Worm (Caenorhabditis elegans): Measurements from ENCODE around the gene plc-4.
A peak's percentile ranks its signal among the peaks of the same experiment; 100 is the strongest.

Gene plc-4

ce11 chrIV:7467170-7467569 is 45.3 kb downstream of the plc-4 start:
- TF ChIP-seq hlh-17 (GFP tag; optimal IDR thresholded peaks at IDR 0.05; ENCODE audit: borderline replicate concordance) (no peak), jun-1 (tag; optimal IDR thresholded peaks at IDR 0.05) (peak; percentile 55), dpl-1 (GFP tag; optimal IDR thresholded peaks at IDR 0.05) (no peak), efl-1 (optimal IDR thresholded peaks at IDR 0.05) (no peak), efl-1 (GFP tag; optimal IDR thresholded peaks at IDR 0.05 in 1 of 2) (peak in 1 of 2 experiments; percentile 33), elt-2 (tag; optimal IDR thresholded peaks at IDR 0.05) (peak; percentile 46), elt-3 (tag; optimal IDR thresholded peaks at IDR 0.05) (no peak), hlh-4 (tag; optimal IDR thresholded peaks at IDR 0.05) (no peak), fkh-4 (tag; optimal IDR thresholded peaks at IDR 0.05; ENCODE audit: borderline replicate concordance) (no peak), sup-37 (GFP tag; optimal IDR thresholded peaks at IDR 0.05) (no peak), blmp-1 (tag; optimal IDR thresholded peaks at IDR 0.05) (no peak), nhr-47 (tag; optimal IDR thresholded peaks at IDR 0.05) (no peak), ceh-88 (GFP tag; IDR thresholded peaks at IDR 0.05) (no peak), nhr-84 (tag; optimal IDR thresholded peaks at IDR 0.05) (no peak), nhr-12 (tag; optimal IDR thresholded peaks at IDR 0.05) (no peak)

DNA sequence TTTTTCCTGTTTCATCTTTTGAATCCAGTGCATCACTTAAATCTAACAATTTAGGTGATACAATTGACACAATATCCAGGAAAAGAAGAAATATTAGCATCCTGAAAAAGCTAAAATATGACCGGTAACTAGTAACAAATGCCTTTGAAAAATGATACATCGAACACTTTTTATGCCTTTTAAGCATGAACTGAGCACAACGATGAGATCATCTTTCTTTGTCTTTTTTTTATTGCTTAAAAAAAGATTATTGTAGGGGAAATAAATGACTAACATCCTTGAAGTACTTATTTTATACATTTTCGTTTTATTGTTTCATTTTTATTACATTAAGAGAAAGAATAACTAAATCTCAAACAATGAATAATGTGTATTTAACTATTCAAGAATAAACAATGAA is 46.6 kb downstream of the plc-4 start, which contains the start of gene F13B6.3:
TSS of gene F13B6.3 (minus strand) at position 101 of the 400 bp plus-strand sequence.
- TF ChIP-seq pqm-1 (tag; optimal IDR thresholded peaks at IDR 0.05) (no peak), nhr-11 (tag; optimal IDR thresholded peaks at IDR 0.05) (no peak), jun-1 (tag; optimal IDR thresholded peaks at IDR 0.05) (no peak), ceh-82 (tag; optimal IDR thresholded peaks at IDR 0.05) (no peak), nhr-47 (tag; optimal IDR thresholded peaks at IDR 0.05) (no peak), efl-1 (optimal IDR thresholded peaks at IDR 0.05) (no peak), efl-1 (GFP tag; optimal IDR thresholded peaks at IDR 0.05 in 1 of 2) (no peak), irx-1 (tag; optimal IDR thresholded peaks at IDR 0.05) (no peak), unc-86 (tag; optimal IDR thresholded peaks at IDR 0.05) (no peak), lin-15B (tag; optimal IDR thresholded peaks at IDR 0.05) (no peak), hlh-4 (tag; optimal IDR thresholded peaks at IDR 0.05) (no peak), alr-1 (tag; optimal IDR thresholded peaks at IDR 0.05; ENCODE audit: borderline replicate concordance) (no peak), lin-13 (GFP tag; optimal IDR thresholded peaks at IDR 0.05) (no peak), dsc-1 (tag; optimal IDR thresholded peaks at IDR 0.05) (no peak), skn-1 (tag; optimal IDR thresholded peaks at IDR 0.05) (no peak), sox-4 (tag; optimal IDR thresholded peaks at IDR 0.05) (no peak), snpc-4 (tag; optimal IDR thresholded peaks at IDR 0.05) (no peak)

DNA sequence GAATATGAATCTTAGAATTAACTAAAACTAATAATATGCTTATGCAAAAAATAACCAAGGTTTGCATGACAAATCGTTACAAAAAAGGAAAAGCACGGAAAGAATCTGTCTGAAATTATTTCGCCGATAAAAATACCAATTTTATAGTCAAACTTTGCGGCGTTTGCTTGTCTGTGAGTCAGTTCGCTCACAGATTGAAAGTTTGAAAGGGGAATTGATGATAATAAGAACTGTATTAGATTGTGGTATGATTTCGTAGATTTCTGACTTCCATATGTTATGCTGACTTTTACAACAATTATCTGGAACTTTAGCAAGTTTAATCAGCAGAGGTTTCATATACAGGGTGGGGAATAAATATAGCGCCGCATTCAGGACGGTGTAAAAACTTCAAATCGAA is 52.2 kb downstream of the plc-4 start, which contains the start of gene F13B6.2:
TSS of gene F13B6.2 (minus strand) at position 101 of the 400 bp plus-strand sequence.
- TF ChIP-seq dpl-1 (GFP tag; optimal IDR thresholded peaks at IDR 0.05) (no peak), aly-2 (tag; optimal IDR thresholded peaks at IDR 0.05) (no peak), isw-1 (GFP tag; IDR thresholded peaks at IDR 0.05) (no peak), nhr-84 (tag; optimal IDR thresholded peaks at IDR 0.05) (no peak), fkh-10 (GFP tag; optimal IDR thresholded peaks at IDR 0.05) (no peak), unc-62 (GFP tag; optimal IDR thresholded peaks at IDR 0.05) (no peak), blmp-1 (tag; optimal IDR thresholded peaks at IDR 0.05) (no peak), nhr-85 (tag) (no peak), aha-1 (tag; optimal IDR thresholded peaks at IDR 0.05) (no peak), C04F5.9 (tag; optimal IDR thresholded peaks at IDR 0.05) (no peak), ceh-88 (GFP tag; IDR thresholded peaks at IDR 0.05) (no peak), lin-14 (GFP tag; optimal IDR thresholded peaks at IDR 0.05) (no peak), ces-1 (GFP tag; optimal IDR thresholded peaks at IDR 0.05) (no peak), tbx-2 (tag; optimal IDR thresholded peaks at IDR 0.05) (no peak), vab-15 (tag; optimal IDR thresholded peaks at IDR 0.05) (no peak), nhr-19 (GFP tag; conservative IDR thresholded peaks at IDR 0.05) (no peak), lin-35 (GFP tag; optimal IDR thresholded peaks at IDR 0.05) (no peak), nhr-47 (tag; optimal IDR thresholded peaks at IDR 0.05) (no peak), nhr-76 (tag; optimal IDR thresholded peaks at IDR 0.05) (no peak)

Data from whole organism, L1 larva.